Fruit fly (Drosophila melanogaster) whole organism, embryonic: ENCODE results near the gene kay.
A peak's percentile ranks its signal among the peaks of the same experiment; 100 is the strongest.

ENCODE experiments used
- BEAF-32 ChIP-seq: fragments of 200-800 bp; sonication (Bioruptor generic); optimal IDR thresholded peaks from 3 replicates; lab custom pipeline; 2017; ENCODE audit warnings: missing biosample characterization, missing genetic modification characterization, mild to moderate bottlenecking, moderate library complexity, missing genetic modification reagents
- C15 ChIP-seq: fragments of 200-800 bp; sonication (Bioruptor generic); IDR thresholded peaks from 3 replicates; pipeline ENCODE4 v1.3.6; 2022; ENCODE audit warnings: missing biosample characterization, missing genetic modification characterization
- CG10565 ChIP-seq: fragments of 200-800 bp; sonication (Bioruptor generic); optimal IDR thresholded peaks from 3 replicates; lab custom pipeline; 2016; ENCODE audit warnings: missing biosample characterization, mild to moderate bottlenecking, missing genetic modification characterization
- CG10654 ChIP-seq: fragments of 200-800 bp; sonication (Bioruptor generic); optimal IDR thresholded peaks from 2 replicates; lab custom pipeline; 2016; ENCODE audit warnings: missing biosample characterization, missing genetic modification characterization
- CG11398 ChIP-seq: fragments of 200-800 bp; sonication (Bioruptor generic); optimal IDR thresholded peaks from 2 replicates; lab custom pipeline; 2016; ENCODE audit warnings: missing biosample characterization, missing genetic modification characterization
- CG13287 ChIP-seq: fragments of 200-800 bp; sonication (Bioruptor generic); IDR thresholded peaks from 2 replicates; pipeline ENCODE4 v1.3.6; 2022; ENCODE audit warnings: missing biosample characterization, missing genetic modification characterization; ENCODE audit not compliant: partially characterized antibody
- CG16813 ChIP-seq: fragments of 200-800 bp; sonication (Bioruptor generic); IDR thresholded peaks from 3 replicates; pipeline ENCODE4 v1.3.6; 2022; ENCODE audit warnings: missing biosample characterization, missing genetic modification characterization; ENCODE audit not compliant: partially characterized antibody
- CG17186 ChIP-seq: fragments of 200-800 bp; sonication (Bioruptor generic); optimal IDR thresholded peaks from 3 replicates; lab custom pipeline; 2017; ENCODE audit warnings: missing biosample characterization, missing genetic modification reagents, missing genetic modification characterization
- CG17361 ChIP-seq: fragments of 200-800 bp; sonication (Bioruptor generic); IDR thresholded peaks from 3 replicates; pipeline ENCODE4 v1.3.6; 2022; ENCODE audit warnings: missing biosample characterization, missing genetic modification characterization
- CG17385 ChIP-seq: fragments of 200-800 bp; sonication (Bioruptor generic); optimal IDR thresholded peaks from 3 replicates; lab custom pipeline; 2018; ENCODE audit warnings: missing biosample characterization, mild to moderate bottlenecking, missing genetic modification characterization
- CG17568 ChIP-seq: fragments of 200-800 bp; sonication (Bioruptor generic); optimal IDR thresholded peaks from 2 replicates; lab custom pipeline; 2018; ENCODE audit warnings: missing biosample characterization, mild to moderate bottlenecking, missing genetic modification characterization, moderate library complexity
- CG17612 ChIP-seq: fragments of 200-800 bp; sonication (Bioruptor generic); IDR thresholded peaks from 2 replicates; pipeline ENCODE4 v1.3.6; 2022; ENCODE audit warnings: missing biosample characterization, missing genetic modification characterization
- CG3847 ChIP-seq: fragments of 200-800 bp; sonication (Bioruptor generic); IDR thresholded peaks from 2 replicates; pipeline ENCODE4 v1.3.6; 2022; ENCODE audit warnings: missing biosample characterization, missing genetic modification characterization
- CG7372 ChIP-seq: fragments of 200-800 bp; sonication (Bioruptor generic); IDR thresholded peaks from 2 replicates; pipeline ENCODE4 v1.3.6; 2022; ENCODE audit warnings: missing biosample characterization, missing genetic modification characterization
- CG7786 ChIP-seq: fragments of 200-800 bp; sonication (Bioruptor generic); optimal IDR thresholded peaks from 2 replicates; lab custom pipeline; 2016; ENCODE audit warnings: missing biosample characterization, missing genetic modification characterization
- CG8359 ChIP-seq: fragments of 200-800 bp; sonication (Bioruptor generic); optimal IDR thresholded peaks from 2 replicates; lab custom pipeline; 2017; ENCODE audit warnings: missing biosample characterization, mild to moderate bottlenecking, missing genetic modification characterization, borderline replicate concordance
- CG9797 ChIP-seq: fragments of 200-800 bp; sonication (Bioruptor generic); optimal IDR thresholded peaks from 3 replicates; lab custom pipeline; 2018; ENCODE audit warnings: missing biosample characterization, mild to moderate bottlenecking, missing genetic modification characterization
- CHES-1-like ChIP-seq: fragments of 200-800 bp; sonication (Bioruptor generic); optimal IDR thresholded peaks from 2 replicates; lab custom pipeline; 2016; ENCODE audit warnings: missing biosample characterization, missing genetic modification characterization
- Dref ChIP-seq: fragments of 200-800 bp; sonication (Bioruptor generic); IDR thresholded peaks from 2 replicates; pipeline ENCODE4 v1.3.6; 2022; ENCODE audit warnings: missing biosample characterization, missing genetic modification characterization
- Drgx ChIP-seq: fragments of 200-800 bp; sonication (Bioruptor generic); IDR thresholded peaks from 2 replicates; pipeline ENCODE4 v1.3.6; 2022; ENCODE audit warnings: missing biosample characterization, missing genetic modification characterization
- H2.0 ChIP-seq: fragments of 200-800 bp; sonication (Bioruptor generic); IDR thresholded peaks from 2 replicates; pipeline ENCODE4 v1.3.6; 2022; ENCODE audit warnings: missing biosample characterization, missing genetic modification characterization
- Hey ChIP-seq: fragments of 200-800 bp; sonication (Bioruptor generic); optimal IDR thresholded peaks from 3 replicates; lab custom pipeline; 2018; ENCODE audit warnings: missing biosample characterization, mild to moderate bottlenecking, missing genetic modification characterization
- Jarid2 ChIP-seq: fragments of 200-800 bp; sonication (Bioruptor generic); optimal IDR thresholded peaks from 3 replicates; lab custom pipeline; 2017; ENCODE audit warnings: mild to moderate bottlenecking, missing biosample characterization, missing genetic modification reagents, missing genetic modification characterization
- Lhr ChIP-seq: fragments of 200-800 bp; sonication (Bioruptor generic); optimal IDR thresholded peaks from 3 replicates; lab custom pipeline; 2017; ENCODE audit warnings: mild to moderate bottlenecking, missing biosample characterization, missing genetic modification reagents, missing genetic modification characterization
- MESR4 ChIP-seq: fragments of 200-800 bp; sonication (Bioruptor generic); optimal IDR thresholded peaks from 2 replicates; lab custom pipeline; 2018; ENCODE audit warnings: missing biosample characterization, mild to moderate bottlenecking, missing genetic modification characterization, moderate library complexity
- Med ChIP-seq: fragments of 200-800 bp; sonication (Bioruptor generic); peaks from one replicate; lab custom pipeline; 2016; ENCODE audit warnings: missing biosample characterization, missing genetic modification characterization, mild to moderate bottlenecking, inconsistent platforms, moderate library complexity
- NFAT ChIP-seq: fragments of 200-800 bp; sonication (Bioruptor generic); IDR thresholded peaks from 2 replicates; pipeline ENCODE4 v1.3.6; 2022; ENCODE audit warnings: missing biosample characterization, missing genetic modification characterization
- Stat92E ChIP-seq, 3 experiments: fragments of >200 bp in 2 of 3; fragments of 200-800 bp in 1 of 3; sonication (Bioruptor generic) in 1 of 3; optimal IDR thresholded peaks; 2 replicates each; lab custom pipeline; 2017 to 2019; ENCODE audit warnings: missing biosample characterization in 3 of 3, missing genetic modification characterization in 3 of 3, mild to moderate bottlenecking in 1 of 3, moderate library complexity in 1 of 3
- Trl ChIP-seq, 3 experiments: fragments of >200 bp in 2 of 3; fragments of 200-800 bp in 1 of 3; sonication (Bioruptor generic) in 1 of 3; optimal IDR thresholded peaks; 2 replicates in 1 of 3; 3 replicates in 2 of 3; lab custom pipeline; 2016 to 2017; ENCODE audit warnings: missing biosample characterization in 1 of 3, missing genetic modification characterization in 1 of 3
- Xbp1 ChIP-seq: fragments of 200-800 bp; sonication (Bioruptor generic); optimal IDR thresholded peaks from 3 replicates; lab custom pipeline; 2016; ENCODE audit warnings: missing biosample characterization, mild to moderate bottlenecking, missing genetic modification characterization
- ara ChIP-seq: fragments of 200-800 bp; sonication (Bioruptor generic); IDR thresholded peaks from 2 replicates; pipeline ENCODE4 v1.3.6; 2022; ENCODE audit warnings: missing biosample characterization, missing genetic modification characterization
- bab2 ChIP-seq: fragments of 200-800 bp; sonication (Bioruptor generic); optimal IDR thresholded peaks from 2 replicates; lab custom pipeline; 2016; ENCODE audit warnings: missing biosample characterization, missing genetic modification characterization
- cad ChIP-seq: fragments of >200 bp; optimal IDR thresholded peaks from 2 replicates; lab custom pipeline; 2017; ENCODE audit warnings: missing biosample characterization, missing genetic modification characterization
- ems ChIP-seq: fragments of 200-800 bp; sonication (Bioruptor generic); optimal IDR thresholded peaks from 3 replicates; lab custom pipeline; 2016; ENCODE audit warnings: missing biosample characterization, missing genetic modification characterization
- gcm2 ChIP-seq: fragments of 200-800 bp; sonication (Bioruptor generic); optimal IDR thresholded peaks from 2 replicates; lab custom pipeline; 2016; ENCODE audit warnings: missing biosample characterization, missing genetic modification characterization
- hkb ChIP-seq, 2 experiments: fragments of 200-800 bp in 1 of 2; fragments of >200 bp in 1 of 2; sonication (Bioruptor generic) in 1 of 2; IDR thresholded peaks in 1 of 2; optimal IDR thresholded peaks in 1 of 2; 2 replicates each; pipeline versions ENCODE4 v1.3.6 to Lab custom; 2017 to 2022; ENCODE audit warnings: missing biosample characterization in 1 of 2, missing genetic modification characterization in 1 of 2
- hth ChIP-seq: fragments of >200 bp; optimal IDR thresholded peaks from 2 replicates; lab custom pipeline; 2017; ENCODE audit warnings: inconsistent platforms
- jumu ChIP-seq: fragments of 200-800 bp; sonication (Bioruptor generic); optimal IDR thresholded peaks from 3 replicates; lab custom pipeline; 2016; ENCODE audit warnings: missing biosample characterization, missing genetic modification characterization
- lilli ChIP-seq: fragments of 200-800 bp; sonication (Bioruptor generic); optimal IDR thresholded peaks from 3 replicates; lab custom pipeline; 2016; ENCODE audit warnings: missing biosample characterization, missing genetic modification characterization
- mam ChIP-seq: fragments of 200-800 bp; sonication (Bioruptor generic); optimal IDR thresholded peaks from 3 replicates; lab custom pipeline; 2016; ENCODE audit warnings: missing biosample characterization, missing genetic modification characterization
- p53 ChIP-seq: fragments of 200-800 bp; sonication (Bioruptor generic); optimal IDR thresholded peaks from 2 replicates; lab custom pipeline; 2016; ENCODE audit warnings: missing biosample characterization, missing genetic modification characterization
- pita ChIP-seq: fragments of 200-800 bp; sonication (Bioruptor generic); optimal IDR thresholded peaks from 2 replicates; lab custom pipeline; 2017; ENCODE audit warnings: missing biosample characterization, mild to moderate bottlenecking, missing genetic modification characterization
- rib ChIP-seq: fragments of 200-800 bp; sonication (Bioruptor generic); IDR thresholded peaks from 2 replicates; pipeline ENCODE4 v1.3.6; 2022; ENCODE audit warnings: missing biosample characterization, missing genetic modification characterization
- sens-2 ChIP-seq: fragments of 200-800 bp; sonication (Bioruptor generic); IDR thresholded peaks from 2 replicates; pipeline ENCODE4 v1.3.6; 2022; ENCODE audit warnings: missing biosample characterization, missing genetic modification characterization
- sisA ChIP-seq: fragments of 200-800 bp; sonication (Bioruptor generic); IDR thresholded peaks from 2 replicates; pipeline ENCODE4 v1.3.6; 2022; ENCODE audit warnings: missing biosample characterization, missing genetic modification characterization
- slp2 ChIP-seq: fragments of 200-800 bp; sonication (Bioruptor generic); optimal IDR thresholded peaks from 2 replicates; lab custom pipeline; 2016; ENCODE audit warnings: missing biosample characterization, missing genetic modification characterization
- sqz ChIP-seq: fragments of 200-800 bp; sonication (Bioruptor generic); optimal IDR thresholded peaks from 3 replicates; lab custom pipeline; 2018; ENCODE audit warnings: missing biosample characterization, mild to moderate bottlenecking, missing genetic modification characterization
- vnd ChIP-seq: fragments of 200-800 bp; sonication (Bioruptor generic); IDR thresholded peaks from 3 replicates; pipeline ENCODE4 v1.3.6; 2022; ENCODE audit warnings: missing biosample characterization, missing genetic modification characterization; ENCODE audit not compliant: partially characterized antibody
- vvl ChIP-seq: fragments of 200-800 bp; sonication (Bioruptor generic); IDR thresholded peaks from 2 replicates; pipeline ENCODE4 v1.3.6; 2022; ENCODE audit warnings: missing biosample characterization, missing genetic modification characterization

Gene kay

DNA sequence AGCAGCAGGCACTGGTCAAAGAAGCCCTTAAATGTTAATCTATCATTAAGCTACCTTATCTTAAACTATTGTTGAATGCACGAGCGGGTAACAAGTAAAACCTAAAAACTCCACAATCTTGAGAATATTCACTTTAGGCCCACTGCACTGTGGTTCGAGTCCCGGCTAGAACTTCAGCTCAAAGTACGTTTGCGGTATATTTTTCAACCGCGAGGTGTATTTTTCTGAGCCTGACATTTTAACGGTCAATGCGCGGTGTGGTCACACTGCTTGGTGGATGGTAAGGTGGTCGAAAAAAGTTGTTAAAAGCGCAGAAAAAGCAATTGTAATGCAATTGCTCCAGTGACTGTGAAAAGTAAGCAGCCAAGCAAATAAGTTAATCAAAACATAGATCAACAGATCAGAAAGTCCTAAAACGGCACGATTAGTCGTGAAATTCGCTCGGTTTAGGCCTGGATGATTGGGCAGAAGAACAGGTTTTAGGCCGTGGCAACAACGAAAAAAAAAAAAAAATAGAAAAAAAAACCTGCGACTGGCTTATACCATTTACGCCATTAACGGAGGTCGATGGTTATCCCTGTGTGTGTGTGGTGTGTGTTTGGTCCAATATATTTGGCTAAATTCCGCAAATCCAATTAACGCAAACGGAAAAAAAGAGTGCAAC, 40.1 kb upstream of the kay start, which contains the start of gene Kul (continued):
- no peak for TF ChIP-seq CG7786
- no peak for TF ChIP-seq CG17612 (GFP tag; lab: Robert Waterston, UW)
- TF ChIP-seq CG17186 (GFP tag; lab: Kevin White, UChicago) = peak; percentile 43
- TF ChIP-seq Dref (GFP tag; lab: Robert Waterston, UW) = peak; percentile 45
- no peak for TF ChIP-seq hkb (optimal IDR thresholded peaks at IDR 0.05; lab: Kevin White, UChicago)
- TF ChIP-seq hkb (GFP tag; IDR thresholded peaks at IDR 0.05; lab: Robert Waterston, UW) = 0 out of 2 replicates have a peak, but pooled peaks have one; percentile 20
- peak; percentile 45 for TF ChIP-seq MESR4 (GFP tag; lab: Kevin White, UChicago)
- peak; percentile 12 for TF ChIP-seq CG11398
- TF ChIP-seq CG10654 (GFP tag; lab: Kevin White, UChicago) = no peak
- peak; percentile 4 for TF ChIP-seq Jarid2 (GFP tag; lab: Kevin White, UChicago)
- TF ChIP-seq vvl = 0 out of 2 replicates have a peak, but pooled peaks have one; percentile 33
- TF ChIP-seq CG8359 (GFP tag; lab: Kevin White, UChicago) = no peak
- TF ChIP-seq Stat92E (GFP tag; optimal IDR thresholded peaks at IDR 0.05; lab: Kevin White, UChicago) = no peak
- TF ChIP-seq CG17385 = no peak
- TF ChIP-seq jumu (GFP tag; lab: Kevin White, UChicago) = peak; percentile 56
- TF ChIP-seq CG17361 = no peak
- TF ChIP-seq BEAF-32 (GFP tag; lab: Kevin White, UChicago) = peak; percentile 30
- TF ChIP-seq CG10565 (GFP tag; lab: Kevin White, UChicago) = no peak
- TF ChIP-seq rib (GFP tag; lab: Robert Waterston, UW) = no peak
- no peak for TF ChIP-seq slp2 (GFP tag; lab: Kevin White, UChicago)
- TF ChIP-seq Med (GFP tag; lab: Kevin White, UChicago) = peak; percentile 84
- no peak for TF ChIP-seq C15 (GFP tag; lab: Robert Waterston, UW)
- no peak for TF ChIP-seq CG7372 (GFP tag; lab: Robert Waterston, UW)
- TF ChIP-seq ems = no peak
- no peak for TF ChIP-seq Hey
- peak; percentile 43 for TF ChIP-seq CG3847
- TF ChIP-seq vnd = 0 out of 3 replicates have a peak, but pooled peaks have one; percentile 13
- TF ChIP-seq CG16813 (GFP tag; lab: Robert Waterston, UW) = peak; percentile 50; the same call in 2 of the 3 replicates
- no peak for TF ChIP-seq Trl (optimal IDR thresholded peaks at IDR 0.05; lab: Kevin White, UChicago)
- TF ChIP-seq Trl (GFP tag; optimal IDR thresholded peaks at IDR 0.05; lab: Kevin White, UChicago) = no peak
- no peak for TF ChIP-seq CG17568
- peak; percentile 9 for TF ChIP-seq gcm2
- no peak for TF ChIP-seq sens-2 (GFP tag; lab: Robert Waterston, UW)
- TF ChIP-seq CG13287 (GFP tag; lab: Robert Waterston, UW) = peak; percentile 20; the same call in 1 of the 2 replicates
- TF ChIP-seq pita (GFP tag; lab: Kevin White, UChicago) = peak; percentile 50
- TF ChIP-seq NFAT = peak; percentile 23; the same call in 1 of the 2 replicates
- TF ChIP-seq mam = peak; percentile 36
- no peak for TF ChIP-seq H2.0 (GFP tag; lab: Robert Waterston, UW)
- TF ChIP-seq Xbp1 (GFP tag; lab: Kevin White, UChicago) = no peak
- no peak for TF ChIP-seq cad
- peak; percentile 5 for TF ChIP-seq lilli (GFP tag; lab: Kevin White, UChicago)
- no peak for TF ChIP-seq hth (lab: Kevin White, UChicago)
- no peak for TF ChIP-seq sisA (GFP tag; lab: Robert Waterston, UW)
- no peak for TF ChIP-seq p53 (GFP tag; lab: Kevin White, UChicago)
- no peak for TF ChIP-seq bab2 (GFP tag; lab: Kevin White, UChicago)
- TF ChIP-seq Drgx (GFP tag; lab: Robert Waterston, UW) = peak; percentile 31; the same call in 1 of the 2 replicates
- 0 out of 2 replicates have a peak, but pooled peaks have one; percentile 16 for TF ChIP-seq ara
- peak; percentile 70 for TF ChIP-seq sqz (GFP tag; lab: Kevin White, UChicago)
- TF ChIP-seq CG9797 (GFP tag; lab: Kevin White, UChicago) = peak; percentile 77
- TF ChIP-seq CHES-1-like (GFP tag; lab: Kevin White, UChicago) = peak; percentile 54
- TF ChIP-seq Lhr (GFP tag; lab: Kevin White, UChicago) = peak; percentile 50
